Fruit fly (Drosophila melanogaster) whole organism, adult: ENCODE data around the gene CG6791.

Source experiments
- CG11617 ChIP-seq: fragments of 200-800 bp; sonication (Bioruptor generic); optimal IDR thresholded peaks from 2 replicates; lab custom pipeline; 2017; ENCODE audit warnings: mild to moderate bottlenecking, missing biosample characterization, missing genetic modification reagents, missing genetic modification characterization
- CG12768 ChIP-seq: fragments of 200-800 bp; sonication (Bioruptor generic); optimal IDR thresholded peaks from 2 replicates; lab custom pipeline; 2017; ENCODE audit warnings: missing biosample characterization, missing genetic modification characterization, mild to moderate bottlenecking, moderate library complexity, missing genetic modification reagents
- CG14711 ChIP-seq: fragments of 200-800 bp; sonication (Bioruptor generic); optimal IDR thresholded peaks from 2 replicates; lab custom pipeline; 2018; ENCODE audit warnings: missing biosample characterization, mild to moderate bottlenecking, missing genetic modification characterization, moderate library complexity
- CG1620 ChIP-seq: fragments of 200-800 bp; sonication (Bioruptor generic); optimal IDR thresholded peaks from 2 replicates; lab custom pipeline; 2016; ENCODE audit warnings: missing biosample characterization, missing genetic modification characterization
- CG33017 ChIP-seq: fragments of 200-800 bp; sonication (Bioruptor generic); optimal IDR thresholded peaks from 2 replicates; lab custom pipeline; 2018; ENCODE audit warnings: missing biosample characterization, mild to moderate bottlenecking, missing genetic modification characterization, moderate library complexity
- CG5204 ChIP-seq: fragments of 200-800 bp; sonication (Bioruptor generic); optimal IDR thresholded peaks from 2 replicates; lab custom pipeline; 2016; ENCODE audit warnings: missing biosample characterization, missing genetic modification characterization
- CG7045 ChIP-seq: fragments of 200-800 bp; sonication (Bioruptor generic); optimal IDR thresholded peaks from 2 replicates; lab custom pipeline; 2017; ENCODE audit warnings: missing biosample characterization, mild to moderate bottlenecking, missing genetic modification characterization
- CG7101 ChIP-seq: fragments of 200-800 bp; sonication (Bioruptor generic); optimal IDR thresholded peaks from 2 replicates; lab custom pipeline; 2018; ENCODE audit warnings: missing biosample characterization, mild to moderate bottlenecking, missing genetic modification characterization, moderate library complexity
- Clk ChIP-seq: fragments of 200-800 bp; sonication (Bioruptor generic); optimal IDR thresholded peaks from 2 replicates; lab custom pipeline; 2017; ENCODE audit warnings: missing biosample characterization, missing genetic modification characterization
- Crg-1 ChIP-seq: fragments of 200-800 bp; sonication (Bioruptor generic); optimal IDR thresholded peaks from 2 replicates; lab custom pipeline; 2016; ENCODE audit warnings: missing biosample characterization, missing genetic modification characterization
- Hr96 ChIP-seq: fragments of 200-800 bp; sonication (Bioruptor generic); optimal IDR thresholded peaks from 2 replicates; lab custom pipeline; 2016; ENCODE audit warnings: missing biosample characterization, missing genetic modification characterization
- Mnt ChIP-seq: fragments of 200-800 bp; sonication (Bioruptor generic); optimal IDR thresholded peaks from 2 replicates; lab custom pipeline; 2016; ENCODE audit warnings: missing biosample characterization, mild to moderate bottlenecking, missing genetic modification characterization
- bab1 ChIP-seq: fragments of 200-800 bp; sonication (Bioruptor generic); optimal IDR thresholded peaks from 3 replicates; lab custom pipeline; 2019; ENCODE audit warnings: missing biosample characterization, mild to moderate bottlenecking, missing genetic modification characterization, moderate library complexity
- cic ChIP-seq: fragments of 200-800 bp; sonication (Bioruptor generic); optimal IDR thresholded peaks from 2 replicates; lab custom pipeline; 2017; ENCODE audit warnings: missing biosample characterization, mild to moderate bottlenecking, missing genetic modification characterization, moderate library complexity
- cnc ChIP-seq, 2 experiments: fragments of >200 bp; optimal IDR thresholded peaks; 2 replicates each; lab custom pipeline; 2017
- kay ChIP-seq: fragments of 200-800 bp; sonication (Bioruptor generic); peaks from one replicate; lab custom pipeline; 2016; ENCODE audit warnings: missing biosample characterization, missing genetic modification characterization, borderline replicate concordance
- ovo ChIP-seq: fragments of 200-800 bp; sonication (Bioruptor generic); optimal IDR thresholded peaks from 2 replicates; lab custom pipeline; 2016; ENCODE audit warnings: missing biosample characterization, missing genetic modification characterization
- pad ChIP-seq: fragments of 200-800 bp; sonication (Bioruptor generic); optimal IDR thresholded peaks from 3 replicates; lab custom pipeline; 2017; ENCODE audit warnings: missing biosample characterization, missing genetic modification characterization, mild to moderate bottlenecking, moderate library complexity, missing genetic modification reagents
- tj ChIP-seq: fragments of 200-800 bp; sonication (Bioruptor generic); optimal IDR thresholded peaks from 3 replicates; lab custom pipeline; 2017; ENCODE audit warnings: missing biosample characterization, mild to moderate bottlenecking, missing genetic modification characterization, moderate library complexity
- toe ChIP-seq: fragments of 200-800 bp; sonication (Bioruptor generic); optimal IDR thresholded peaks from 2 replicates; lab custom pipeline; 2016; ENCODE audit warnings: missing biosample characterization, missing genetic modification characterization

Gene CG6791

dm6 chr3R:11604654-11605436 is 14.9 kb upstream of the CG6791 start:
- peak; percentile 7 for TF ChIP-seq Hr96 (GFP tag; lab: Kevin White, UChicago)
- no peak for TF ChIP-seq CG11617 (GFP tag; lab: Kevin White, UChicago)
- TF ChIP-seq bab1 (GFP tag; lab: Kevin White, UChicago): peak; percentile 30
- peak; percentile 60 for TF ChIP-seq kay (GFP tag; lab: Kevin White, UChicago)

- TF ChIP-seq cnc (optimal IDR thresholded peaks at IDR 0.05; lab: Kevin White, UChicago) (no peak), ovo (no peak), Clk (GFP tag; lab: Kevin White, UChicago) (no peak), CG11617 (GFP tag; lab: Kevin White, UChicago) (no peak)
Measured at dm6 chr3R:11603136-11603535, 13.2 kb upstream of the CG6791 start.

dm6 chr3R:11595523-11595922 is 5.6 kb upstream of the CG6791 start:
- no peak for TF ChIP-seq CG7045
- TF ChIP-seq Clk (GFP tag; lab: Kevin White, UChicago): no peak
- TF ChIP-seq kay (GFP tag; lab: Kevin White, UChicago): no peak
- TF ChIP-seq toe (GFP tag; lab: Kevin White, UChicago): no peak
- no peak for TF ChIP-seq CG14711
- TF ChIP-seq Hr96 (GFP tag; lab: Kevin White, UChicago): no peak
- TF ChIP-seq tj (GFP tag; lab: Kevin White, UChicago): no peak
- TF ChIP-seq cnc (optimal IDR thresholded peaks at IDR 0.05; lab: Kevin White, UChicago): no peak
- TF ChIP-seq CG1620: no peak
- no peak for TF ChIP-seq pad (GFP tag; lab: Kevin White, UChicago)
- no peak for TF ChIP-seq ovo
- TF ChIP-seq bab1 (GFP tag; lab: Kevin White, UChicago): no peak
- no peak for TF ChIP-seq CG11617 (GFP tag; lab: Kevin White, UChicago)
- TF ChIP-seq CG33017 (tag; lab: Kevin White, UChicago): no peak
- TF ChIP-seq CG12768 (GFP tag; lab: Kevin White, UChicago): no peak
- TF ChIP-seq Mnt (GFP tag; lab: Kevin White, UChicago): no peak

- TF ChIP-seq kay (GFP tag; lab: Kevin White, UChicago) (no peak), Hr96 (GFP tag; lab: Kevin White, UChicago) (peak; percentile 36), CG5204 (GFP tag; lab: Kevin White, UChicago) (no peak), Crg-1 (peak; percentile 23), cnc (optimal IDR thresholded peaks at IDR 0.05; lab: Kevin White, UChicago) (no peak), bab1 (GFP tag; lab: Kevin White, UChicago) (peak; percentile 83), Mnt (GFP tag; lab: Kevin White, UChicago) (peak; percentile 23), CG7045 (peak; percentile 70), tj (GFP tag; lab: Kevin White, UChicago) (peak; percentile 34), toe (GFP tag; lab: Kevin White, UChicago) (no peak), CG33017 (tag; lab: Kevin White, UChicago) (peak; percentile 74), CG1620 (peak; percentile 6), cic (no peak), Clk (GFP tag; lab: Kevin White, UChicago) (peak; percentile 28), pad (GFP tag; lab: Kevin White, UChicago) (no peak), CG11617 (GFP tag; lab: Kevin White, UChicago) (peak; percentile 59), ovo (no peak), CG7101 (tag; lab: Kevin White, UChicago) (peak; percentile 75), CG12768 (GFP tag; lab: Kevin White, UChicago) (peak; percentile 73), CG14711 (peak; percentile 76)
Measured at dm6 chr3R:11582253-11582589, 7.7 kb downstream of the CG6791 start.

- TF ChIP-seq cnc (optimal IDR thresholded peaks at IDR 0.05; lab: Kevin White, UChicago) (no peak), cic (peak; percentile 31), pad (GFP tag; lab: Kevin White, UChicago) (peak; percentile 60), bab1 (GFP tag; lab: Kevin White, UChicago) (peak; percentile 55), CG33017 (tag; lab: Kevin White, UChicago) (no peak), Crg-1 (no peak), CG11617 (GFP tag; lab: Kevin White, UChicago) (peak; percentile 7), tj (GFP tag; lab: Kevin White, UChicago) (no peak), CG12768 (GFP tag; lab: Kevin White, UChicago) (no peak), CG7045 (no peak), CG5204 (GFP tag; lab: Kevin White, UChicago) (no peak), Clk (GFP tag; lab: Kevin White, UChicago) (no peak), CG1620 (peak; percentile 50), CG7101 (tag; lab: Kevin White, UChicago) (no peak), ovo (peak; percentile 10), CG14711 (no peak), Mnt (GFP tag; lab: Kevin White, UChicago) (peak; percentile 7), kay (GFP tag; lab: Kevin White, UChicago) (no peak), Hr96 (GFP tag; lab: Kevin White, UChicago) (no peak)
Measured at dm6 chr3R:11581340-11582252, 8.3 kb downstream of the CG6791 start, which contains the start of gene wkd. Gene wkd (plus strand): TSS chr3R:11581576.
